Worm (Caenorhabditis elegans): ENCODE results near the gene srh-172.

srh-172 gene

ce11 chrV:19994093-19994492 is 35.2 kb downstream of the srh-172 start, which contains the start of gene Y60A3A.25:
TSS of gene Y60A3A.25 (minus strand) at chrV:19994193.
- TF ChIP-seq elt-2 (tag; optimal IDR thresholded peaks at IDR 0.05) (no peak), fkh-10 (GFP tag; optimal IDR thresholded peaks at IDR 0.05) (no peak), unc-86 (tag; optimal IDR thresholded peaks at IDR 0.05) (no peak), elt-4 (tag; optimal IDR thresholded peaks at IDR 0.05) (no peak), npax-4 (tag; optimal IDR thresholded peaks at IDR 0.05) (no peak), ttx-3 (tag; optimal IDR thresholded peaks at IDR 0.05) (no peak), hlh-8 (tag; optimal IDR thresholded peaks at IDR 0.05) (no peak), tbx-7 (tag; optimal IDR thresholded peaks at IDR 0.05) (no peak), hlh-30 (tag; optimal IDR thresholded peaks at IDR 0.05; ENCODE audit: insufficient read depth) (no peak), ceh-22 (tag; optimal IDR thresholded peaks at IDR 0.05) (no peak), dve-1 (tag; optimal IDR thresholded peaks at IDR 0.05) (no peak), eyg-1 (tag; optimal IDR thresholded peaks at IDR 0.05) (no peak), rnt-1 (tag; optimal IDR thresholded peaks at IDR 0.05) (no peak), sox-4 (tag; optimal IDR thresholded peaks at IDR 0.05) (no peak), lin-11 (tag; optimal IDR thresholded peaks at IDR 0.05) (no peak), ceh-6 (GFP tag; optimal IDR thresholded peaks at IDR 0.05) (no peak), K02D7.2 (tag; optimal IDR thresholded peaks at IDR 0.05) (no peak), ceh-19 (GFP tag; optimal IDR thresholded peaks at IDR 0.05) (no peak), dmd-4 (tag; optimal IDR thresholded peaks at IDR 0.05; ENCODE audit: borderline replicate concordance) (no peak)

- TF ChIP-seq odd-2 (tag; optimal IDR thresholded peaks at IDR 0.05) (no peak), ceh-45 (GFP tag; IDR thresholded peaks at IDR 0.05) (no peak), npax-4 (tag; optimal IDR thresholded peaks at IDR 0.05) (no peak)
Measured at ce11 chrV:19994665-19995064, 35.8 kb downstream of the srh-172 start.

DNA sequence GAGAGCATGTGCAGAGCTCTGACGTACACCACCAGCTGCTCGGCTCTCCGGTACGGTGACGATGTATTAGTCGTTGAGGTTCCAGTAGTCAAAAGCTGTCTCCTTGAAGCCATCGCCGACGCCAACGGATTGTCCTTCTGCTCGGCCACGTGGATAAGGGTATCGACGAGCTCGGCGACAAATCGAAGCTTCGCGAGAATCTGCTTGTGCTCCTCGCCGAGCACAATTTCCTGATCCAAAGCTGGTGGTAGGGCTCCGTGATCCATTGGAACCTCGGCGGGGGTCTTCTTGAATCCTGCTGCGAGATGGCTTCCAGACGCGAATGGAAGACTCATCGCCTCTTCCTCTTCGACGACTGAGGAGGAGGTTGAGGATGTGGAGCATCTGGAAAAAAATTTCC is 38.6 kb downstream of the srh-172 start:
- no peak for TF ChIP-seq fkh-10 (GFP tag; optimal IDR thresholded peaks at IDR 0.05)
- TF ChIP-seq tbx-7 (tag; optimal IDR thresholded peaks at IDR 0.05), result no peak
- no peak for TF ChIP-seq dve-1 (tag; optimal IDR thresholded peaks at IDR 0.05)
- TF ChIP-seq fkh-6 (tag; optimal IDR thresholded peaks at IDR 0.05), result no peak
- no peak for TF ChIP-seq pha-4 (tag; optimal IDR thresholded peaks at IDR 0.05)
- TF ChIP-seq nfya-1 (tag; optimal IDR thresholded peaks at IDR 0.05), result no peak
- no peak for TF ChIP-seq ceh-9 (tag; optimal IDR thresholded peaks at IDR 0.05)
- TF ChIP-seq sox-4 (tag; optimal IDR thresholded peaks at IDR 0.05), result no peak
- no peak for TF ChIP-seq ceh-31 (tag; optimal IDR thresholded peaks at IDR 0.05)
- TF ChIP-seq C38D4.7 (GFP tag; optimal IDR thresholded peaks at IDR 0.05), result no peak
- no peak for TF ChIP-seq ceh-14 (tag; optimal IDR thresholded peaks at IDR 0.05)
- TF ChIP-seq dmd-4 (tag; optimal IDR thresholded peaks at IDR 0.05; ENCODE audit: borderline replicate concordance), result no peak
- TF ChIP-seq hlh-6 (tag; optimal IDR thresholded peaks at IDR 0.05), result no peak
- no peak for TF ChIP-seq ceh-30 (tag; optimal IDR thresholded peaks at IDR 0.05)
- TF ChIP-seq ceh-18 (tag; optimal IDR thresholded peaks at IDR 0.05), result no peak
- TF ChIP-seq fax-1 (tag; optimal IDR thresholded peaks at IDR 0.05), result no peak

DNA sequence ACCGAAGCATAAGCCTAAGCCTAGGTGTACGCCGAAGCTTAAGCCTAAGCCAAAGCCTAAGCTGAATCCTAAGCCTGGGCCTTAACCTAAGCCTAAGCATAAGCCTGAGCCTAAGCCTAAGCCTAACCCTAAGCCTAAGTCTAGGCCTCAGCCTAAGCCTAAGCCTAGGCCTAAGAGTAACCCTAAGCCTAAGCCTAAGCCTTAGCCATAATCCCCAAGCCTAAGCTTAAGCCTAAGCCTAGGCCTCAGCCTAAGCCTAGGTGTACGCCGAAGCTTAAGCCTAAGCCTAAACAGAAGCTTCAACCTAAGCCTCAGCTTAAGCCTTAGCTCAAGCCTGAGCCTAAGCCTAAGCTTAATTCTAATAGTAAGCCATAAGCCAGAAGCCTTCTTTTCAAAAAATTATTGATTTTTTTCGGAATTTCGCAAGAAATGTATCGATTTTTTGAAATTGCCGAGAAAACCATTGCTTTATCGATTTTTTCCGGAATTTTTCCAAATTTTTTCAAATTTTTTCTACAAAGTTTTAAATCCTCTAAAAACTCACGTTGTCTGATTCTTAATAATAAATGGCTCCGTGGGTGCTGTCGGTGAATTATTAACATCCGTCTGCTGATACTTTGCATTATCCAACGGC is 39.5 kb downstream of the srh-172 start:
- TF ChIP-seq dve-1 (tag; optimal IDR thresholded peaks at IDR 0.05) (peak; percentile 68), ceh-48 (tag; optimal IDR thresholded peaks at IDR 0.05) (peak; percentile 19), rnt-1 (tag; optimal IDR thresholded peaks at IDR 0.05) (no peak), elt-4 (tag; optimal IDR thresholded peaks at IDR 0.05) (peak; percentile 9)

DNA sequence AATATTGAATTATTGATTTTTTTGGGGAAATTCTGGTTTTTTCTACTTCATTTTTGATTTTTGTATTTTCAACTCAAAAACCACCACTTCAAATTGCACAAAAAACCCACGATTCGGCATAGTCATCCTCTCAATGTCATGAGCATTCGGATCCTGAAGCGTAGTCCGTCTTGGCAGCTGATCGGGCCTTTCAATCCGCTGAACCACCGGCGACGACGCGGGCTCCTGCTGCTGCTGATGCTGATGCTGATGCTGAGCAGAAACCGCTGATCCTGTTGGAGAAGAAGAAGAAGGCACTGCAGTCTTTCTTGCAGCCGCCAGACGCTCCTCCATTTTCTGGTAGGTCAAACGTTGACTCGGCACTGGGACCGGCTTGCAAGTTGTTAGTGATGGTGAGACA is 40.3 kb downstream of the srh-172 start:
- TF ChIP-seq mec-3 (tag; optimal IDR thresholded peaks at IDR 0.05; ENCODE audit: borderline replicate concordance) (no peak), unc-55 (GFP tag; optimal IDR thresholded peaks at IDR 0.05) (no peak), ztf-16 (tag; optimal IDR thresholded peaks at IDR 0.05) (no peak), fkh-6 (tag; optimal IDR thresholded peaks at IDR 0.05) (no peak), ceh-2 (tag; optimal IDR thresholded peaks at IDR 0.05) (no peak), C08G9.2 (tag; optimal IDR thresholded peaks at IDR 0.05) (no peak), ceh-6 (GFP tag; optimal IDR thresholded peaks at IDR 0.05) (no peak), ets-4 (tag; optimal IDR thresholded peaks at IDR 0.05) (no peak), ttx-3 (tag; optimal IDR thresholded peaks at IDR 0.05) (no peak), pha-4 (tag; optimal IDR thresholded peaks at IDR 0.05) (no peak), npax-4 (tag; optimal IDR thresholded peaks at IDR 0.05) (no peak), lin-11 (tag; optimal IDR thresholded peaks at IDR 0.05) (no peak)

Data from whole organism, late embryonic.